Worm (Caenorhabditis elegans) whole organism, L4 larva: ENCODE measurements around the gene Y46G5A.38.

Source experiments
- D1046.2 ChIP-seq: fragments of 200-800 bp; sonication (Bioruptor generic); IDR thresholded peaks from 2 replicates; pipeline ENCODE4 v1.3.6; 2022; ENCODE audit warnings: missing genetic modification characterization, missing compliant biosample characterization
- F26F4.8 ChIP-seq: fragments of 200-800 bp; sonication (Bioruptor generic); conservative IDR thresholded peaks from 2 replicates; pipeline ENCODE4 v1.3.6; 2022; ENCODE audit warnings: missing genetic modification characterization, missing compliant biosample characterization
- F44E2.7 ChIP-seq: fragments of 200-800 bp; sonication (Bioruptor generic); IDR thresholded peaks from 2 replicates; pipeline ENCODE4 v2.1.2; 2022; ENCODE audit warnings: missing genetic modification characterization, missing compliant biosample characterization
- F49E8.2 ChIP-seq: sonication (generic microtip); optimal IDR thresholded peaks from 2 replicates; lab custom pipeline; 2016; ENCODE audit warnings: missing compliant biosample characterization, mild to moderate bottlenecking, missing genetic modification characterization, borderline replicate concordance
- T26A8.4 ChIP-seq: fragments of 200-800 bp; sonication (Bioruptor generic); IDR thresholded peaks from 2 replicates; pipeline ENCODE4 v1.3.6; 2022; ENCODE audit warnings: missing genetic modification characterization, missing compliant biosample characterization
- Y105C5A.15 ChIP-seq: fragments of 200-800 bp; sonication (Bioruptor generic); IDR thresholded peaks from 2 replicates; pipeline ENCODE4 v1.3.6; 2022; ENCODE audit warnings: missing genetic modification characterization, missing compliant biosample characterization
- Y48G9A.11 ChIP-seq: fragments of 200-800 bp; sonication (Bioruptor generic); IDR thresholded peaks from 2 replicates; pipeline ENCODE4 v1.3.6; 2022; ENCODE audit warnings: missing genetic modification reagents, missing genetic modification characterization, missing compliant biosample characterization
- Y75B8A.6 ChIP-seq: fragments of 200-800 bp; sonication (Bioruptor generic); IDR thresholded peaks from 2 replicates; pipeline ENCODE4 v1.3.6; 2022; ENCODE audit warnings: missing genetic modification reagents, missing genetic modification characterization, missing compliant biosample characterization
- aha-1 ChIP-seq: fragments of 150-350 bp; peaks from one replicate; lab custom pipeline; 2014; ENCODE audit warnings: missing biosample characterization, missing genetic modification characterization
- aly-2 ChIP-seq: sonication (generic microtip); optimal IDR thresholded peaks from 2 replicates; lab custom pipeline; 2018; ENCODE audit warnings: missing biosample characterization, missing genetic modification characterization
- ama-1 ChIP-seq: fragments of 150-350 bp; optimal IDR thresholded peaks from 2 replicates; lab custom pipeline; 2014; ENCODE audit warnings: inconsistent platforms, mixed read lengths
- ceh-20 ChIP-seq: fragments of 200-800 bp; sonication (Bioruptor generic); IDR thresholded peaks from 2 replicates; pipeline ENCODE4 v1.3.6; 2022; ENCODE audit warnings: missing genetic modification reagents, missing genetic modification characterization, missing compliant biosample characterization
- ctbp-1 ChIP-seq: fragments of 200-800 bp; sonication (Bioruptor generic); IDR thresholded peaks from 2 replicates; pipeline ENCODE4 v1.3.6; 2022; ENCODE audit warnings: missing genetic modification reagents, missing genetic modification characterization, missing compliant biosample characterization
- daf-19 ChIP-seq: fragments of 200-800 bp; sonication (Bioruptor generic); conservative IDR thresholded peaks from 2 replicates; pipeline ENCODE4 v1.3.6; 2022; ENCODE audit warnings: missing genetic modification characterization, missing compliant biosample characterization
- daf-8 ChIP-seq: fragments of 200-800 bp; sonication (Bioruptor generic); IDR thresholded peaks from 2 replicates; pipeline ENCODE4 v1.3.6; 2022; ENCODE audit warnings: missing genetic modification characterization, missing compliant biosample characterization
- dmd-6 ChIP-seq: fragments of 200-800 bp; sonication (Bioruptor generic); IDR thresholded peaks from 2 replicates; pipeline ENCODE4 v1.3.6; 2022; ENCODE audit warnings: missing genetic modification reagents, missing genetic modification characterization, missing compliant biosample characterization
- duxl-1 ChIP-seq: sonication (generic microtip); optimal IDR thresholded peaks from 2 replicates; lab custom pipeline; 2016; ENCODE audit warnings: mild to moderate bottlenecking, missing genetic modification characterization, moderate library complexity, missing compliant biosample characterization; ENCODE audit not compliant: poor library complexity
- egl-27 ChIP-seq: sonication (generic microtip); optimal IDR thresholded peaks from 3 replicates; lab custom pipeline; 2017; ENCODE audit warnings: missing biosample characterization, missing genetic modification reagents, missing genetic modification characterization
- egl-43 ChIP-seq: fragments of 200-800 bp; sonication (Bioruptor generic); IDR thresholded peaks from 2 replicates; pipeline ENCODE4 v1.3.6; 2022; ENCODE audit warnings: missing genetic modification reagents, missing genetic modification characterization, missing compliant biosample characterization
- gei-8 ChIP-seq: fragments of 200-800 bp; sonication (Bioruptor generic); optimal IDR thresholded peaks from 2 replicates; lab custom pipeline; 2018; ENCODE audit warnings: mild to moderate bottlenecking, missing genetic modification characterization, missing compliant biosample characterization
- hif-1 ChIP-seq, 2 experiments: sonication (generic microtip); optimal IDR thresholded peaks; 2 replicates each; lab custom pipeline; 2016 to 2017; ENCODE audit warnings: missing compliant biosample characterization in 2 of 2, missing genetic modification characterization in 2 of 2, missing genetic modification reagents in 2 of 2, missing genotype in 2 of 2, mild to moderate bottlenecking in 1 of 2
- hlh-11 ChIP-seq: fragments of 200-800 bp; sonication (Bioruptor generic); optimal IDR thresholded peaks from 2 replicates; lab custom pipeline; 2018; ENCODE audit warnings: mild to moderate bottlenecking, missing genetic modification characterization, missing compliant biosample characterization
- jun-1 ChIP-seq: fragments of 150-350 bp; optimal IDR thresholded peaks from 2 replicates; lab custom pipeline; 2014; ENCODE audit warnings: missing biosample characterization, missing genetic modification reagents, missing genetic modification characterization
- lim-7 ChIP-seq: fragments of 200-800 bp; sonication (Bioruptor generic); IDR thresholded peaks from 2 replicates; pipeline ENCODE4 v1.3.6; 2022; ENCODE audit warnings: missing genetic modification characterization, missing compliant biosample characterization
- lin-1 ChIP-seq: fragments of 200-800 bp; sonication (Bioruptor generic); IDR thresholded peaks from 2 replicates; pipeline ENCODE4 v1.3.6; 2022; ENCODE audit warnings: missing genetic modification reagents, missing genetic modification characterization, missing compliant biosample characterization
- lin-29 ChIP-seq: fragments of 200-800 bp; sonication (Bioruptor generic); IDR thresholded peaks from 2 replicates; pipeline ENCODE4 v1.3.6; 2022; ENCODE audit warnings: missing genetic modification reagents, missing genetic modification characterization, missing compliant biosample characterization
- lir-3 ChIP-seq: sonication (generic microtip); optimal IDR thresholded peaks from 2 replicates; lab custom pipeline; 2016; ENCODE audit warnings: mild to moderate bottlenecking, missing genetic modification characterization, missing compliant biosample characterization
- lsy-2 ChIP-seq, 2 experiments: fragments of 150-350 bp in 1 of 2; sonication (generic microtip) in 1 of 2; optimal IDR thresholded peaks; 2 replicates each; lab custom pipeline; 2014 to 2017; ENCODE audit warnings: missing biosample characterization in 2 of 2, missing genetic modification characterization in 2 of 2
- madf-5 ChIP-seq, 2 experiments: fragments of 200-800 bp; sonication (Bioruptor generic); IDR thresholded peaks; 2 replicates each; pipeline ENCODE4 v1.3.6; 2022; ENCODE audit warnings: missing compliant biosample characterization in 2 of 2, missing genetic modification characterization in 2 of 2
- madf-9 ChIP-seq: fragments of 200-800 bp; sonication (Bioruptor generic); conservative IDR thresholded peaks from 2 replicates; pipeline ENCODE4 v1.3.6; 2022; ENCODE audit warnings: missing genetic modification reagents, missing genetic modification characterization, missing compliant biosample characterization
- mdl-1 ChIP-seq, 2 experiments: fragments of 150-350 bp in 1 of 2; sonication (generic microtip) in 1 of 2; optimal IDR thresholded peaks; 2 replicates each; lab custom pipeline; 2014 to 2017; ENCODE audit warnings: missing biosample characterization in 2 of 2, missing genetic modification characterization in 2 of 2
- mep-1 ChIP-seq: fragments of 150-350 bp; sonication (generic microtip); optimal IDR thresholded peaks from 3 replicates; lab custom pipeline; 2014; ENCODE audit warnings: missing biosample characterization, missing genetic modification characterization
- mes-2 ChIP-seq: sonication (generic microtip); optimal IDR thresholded peaks from 2 replicates; lab custom pipeline; 2016; ENCODE audit warnings: missing genotype, mild to moderate bottlenecking, missing genetic modification characterization, missing compliant biosample characterization; ENCODE audit not compliant: poor library complexity, severe bottlenecking
- mxl-3 ChIP-seq: fragments of 200-800 bp; sonication (Bioruptor generic); optimal IDR thresholded peaks from 2 replicates; lab custom pipeline; 2018; ENCODE audit warnings: mild to moderate bottlenecking, missing genetic modification characterization, missing compliant biosample characterization
- nhr-237 ChIP-seq: sonication (generic microtip); optimal IDR thresholded peaks from 2 replicates; lab custom pipeline; 2017; ENCODE audit warnings: missing biosample characterization, missing genetic modification characterization
- nhr-41 ChIP-seq: fragments of 200-800 bp; sonication (Bioruptor generic); IDR thresholded peaks from 2 replicates; pipeline ENCODE4 v1.3.6; 2022; ENCODE audit warnings: missing genetic modification reagents, missing genetic modification characterization, missing compliant biosample characterization
- nhr-6 ChIP-seq: fragments of 150-350 bp; optimal IDR thresholded peaks from 2 replicates; lab custom pipeline; 2014; ENCODE audit warnings: missing biosample characterization, missing genetic modification characterization
- php-3 ChIP-seq: fragments of 200-800 bp; sonication (Bioruptor generic); IDR thresholded peaks from 2 replicates; pipeline ENCODE4 v1.3.6; 2022; ENCODE audit warnings: missing genetic modification reagents, missing genetic modification characterization, missing compliant biosample characterization
- pqm-1 ChIP-seq: sonication (generic microtip); optimal IDR thresholded peaks from 2 replicates; lab custom pipeline; 2017; ENCODE audit warnings: missing biosample characterization, missing genetic modification characterization
- saeg-2 ChIP-seq: fragments of 200-800 bp; sonication (Bioruptor generic); IDR thresholded peaks from 2 replicates; pipeline ENCODE4 v1.3.6; 2022; ENCODE audit warnings: missing genetic modification reagents, missing genetic modification characterization, missing compliant biosample characterization
- sdz-12 ChIP-seq: fragments of 200-800 bp; sonication (Bioruptor generic); optimal IDR thresholded peaks from 2 replicates; lab custom pipeline; 2018; ENCODE audit warnings: mild to moderate bottlenecking, missing genetic modification characterization, missing compliant biosample characterization
- set-16 ChIP-seq: fragments of 200-800 bp; sonication (Bioruptor generic); IDR thresholded peaks from 2 replicates; pipeline ENCODE4 v1.3.6; 2022; ENCODE audit warnings: missing genetic modification reagents, missing genetic modification characterization, missing compliant biosample characterization
- skn-1 ChIP-seq: fragments of 150-350 bp; optimal IDR thresholded peaks from 2 replicates; lab custom pipeline; 2014; ENCODE audit warnings: missing biosample characterization, missing genetic modification characterization
- snpc-1.2 ChIP-seq: fragments of 200-800 bp; sonication (Bioruptor generic); IDR thresholded peaks from 2 replicates; pipeline ENCODE4 v1.3.6; 2022; ENCODE audit warnings: missing genetic modification reagents, missing genetic modification characterization, missing compliant biosample characterization
- spr-1 ChIP-seq: sonication (generic microtip); optimal IDR thresholded peaks from 2 replicates; lab custom pipeline; 2016; ENCODE audit warnings: mild to moderate bottlenecking, missing genetic modification characterization, missing compliant biosample characterization
- spr-3 ChIP-seq: fragments of 200-800 bp; sonication (Bioruptor generic); optimal IDR thresholded peaks from 2 replicates; lab custom pipeline; 2018; ENCODE audit warnings: mild to moderate bottlenecking, missing genetic modification characterization, missing compliant biosample characterization
- zag-1 ChIP-seq: fragments of 150-350 bp; optimal IDR thresholded peaks from 2 replicates; lab custom pipeline; 2014; ENCODE audit warnings: missing biosample characterization, missing genetic modification characterization
- zip-11 ChIP-seq: fragments of 200-800 bp; sonication (Bioruptor generic); IDR thresholded peaks from 2 replicates; pipeline ENCODE4 v1.3.6; 2022; ENCODE audit warnings: missing genetic modification characterization, missing compliant biosample characterization
- ztf-11 ChIP-seq: fragments of 150-350 bp; optimal IDR thresholded peaks from 2 replicates; lab custom pipeline; 2014; ENCODE audit warnings: missing biosample characterization, missing genetic modification characterization

Y46G5A.38 gene

DNA sequence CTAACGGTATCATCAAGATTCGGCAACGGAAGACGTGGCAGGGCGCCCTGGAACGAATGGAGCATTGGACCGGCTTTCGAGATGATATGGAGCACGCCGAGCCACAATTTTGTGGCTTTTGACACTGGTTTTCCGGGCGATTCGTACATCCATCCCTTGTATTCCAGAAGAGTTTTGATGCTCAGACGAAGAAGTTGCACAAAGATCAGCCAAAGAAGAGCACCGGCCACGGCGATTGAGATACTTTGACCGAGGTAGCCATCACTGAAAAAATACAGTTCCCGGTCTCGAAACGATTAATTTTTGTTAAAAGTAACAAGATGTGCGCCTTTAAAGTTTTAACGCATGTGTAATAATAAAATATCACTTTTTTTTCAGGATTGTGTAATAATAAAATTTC, 31.7 kb upstream of the Y46G5A.38 start (continued):
- TF ChIP-seq zip-11 (no peak), saeg-2 (0 out of 2 replicates have a peak, but pooled peaks have one; percentile 31), ama-1 (lab: Kevin White, UChicago) (no peak), lir-3 (tag; lab: Kevin White, UChicago) (no peak), sdz-12 (GFP tag; lab: Kevin White, UChicago) (peak; percentile 77), lin-1 (GFP tag; lab: Robert Waterston, UW) (no peak), F26F4.8 (GFP tag; lab: Robert Waterston, UW) (0 out of 2 replicates have a peak, but pooled peaks have one; percentile 23), daf-19 (GFP tag; lab: Robert Waterston, UW) (no peak), skn-1 (tag; lab: Kevin White, UChicago) (no peak), Y75B8A.6 (GFP tag; lab: Robert Waterston, UW) (peak; percentile 58; the same call in 1 of the 2 replicates), lin-29 (GFP tag; lab: Robert Waterston, UW) (0 out of 2 replicates have a peak, but pooled peaks have one; percentile 35), hif-1 (tag; optimal IDR thresholded peaks at IDR 0.05; lab: Kevin White, UChicago) (no peak), madf-5 (GFP tag; IDR thresholded peaks at IDR 0.05; lab: Robert Waterston, UW) (0 out of 4 replicates have a peak, but pooled peaks have one; percentile 20 to 60), D1046.2 (peak; percentile 49; the same call in 1 of the 2 replicates), lim-7 (peak; percentile 66), mes-2 (tag; lab: Kevin White, UChicago) (no peak), ctbp-1 (GFP tag; lab: Robert Waterston, UW) (no peak), F44E2.7 (GFP tag; lab: Robert Waterston, UW) (no peak), lsy-2 (tag; optimal IDR thresholded peaks at IDR 0.05; lab: Kevin White, UChicago) (no peak), jun-1 (tag; lab: Kevin White, UChicago) (no peak), mep-1 (tag; lab: Kevin White, UChicago) (peak; percentile 29), gei-8 (GFP tag; lab: Kevin White, UChicago) (no peak)

DNA sequence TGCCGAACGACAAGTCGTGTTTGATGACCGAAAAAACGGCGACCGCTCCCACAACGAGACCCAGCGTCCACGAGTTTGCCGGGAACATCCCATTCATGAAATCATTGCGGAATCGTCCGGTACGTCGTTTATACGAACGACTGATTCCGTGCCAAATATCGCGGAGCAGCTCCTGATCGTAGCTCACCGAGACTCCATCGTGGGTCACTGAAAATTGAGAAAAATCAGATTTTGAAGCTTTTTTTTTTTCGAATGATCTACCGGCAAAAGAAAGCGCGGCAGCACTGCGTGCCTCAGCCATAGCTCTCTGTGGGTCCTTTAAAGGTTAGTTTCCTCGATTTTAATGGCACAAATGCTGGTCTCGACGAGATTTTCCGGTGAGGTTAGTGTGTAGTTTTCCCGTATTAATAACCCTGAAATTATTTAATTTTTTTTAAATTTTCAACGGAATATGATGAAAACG, 30.8 kb upstream of the Y46G5A.38 start, which contains the start of gene cpt-1:
TSS of gene cpt-1 (minus strand) at position 413 of the 463 bp plus-strand sequence.
- TF ChIP-seq pqm-1 (tag; lab: Kevin White, UChicago) = no peak
- TF ChIP-seq spr-1 (tag; lab: Kevin White, UChicago) = no peak
- TF ChIP-seq egl-43 (GFP tag; lab: Robert Waterston, UW) = peak; percentile 58; the same call in 1 of the 2 replicates
- no peak for TF ChIP-seq egl-27
- no peak for TF ChIP-seq madf-9 (GFP tag; lab: Robert Waterston, UW)
- no peak for TF ChIP-seq mep-1 (tag; lab: Kevin White, UChicago)
- TF ChIP-seq T26A8.4 (GFP tag; lab: Robert Waterston, UW) = peak; percentile 73
- TF ChIP-seq lin-29 (GFP tag; lab: Robert Waterston, UW) = no peak
- no peak for TF ChIP-seq ama-1 (lab: Kevin White, UChicago)
- no peak for TF ChIP-seq aly-2 (tag; lab: Kevin White, UChicago)
- TF ChIP-seq nhr-237 (tag; lab: Kevin White, UChicago) = no peak
- TF ChIP-seq daf-8 (GFP tag; lab: Robert Waterston, UW) = no peak
- no peak for TF ChIP-seq zag-1
- no peak for TF ChIP-seq spr-3
- TF ChIP-seq set-16 = peak; percentile 22; the same call in 1 of the 2 replicates
- no peak for TF ChIP-seq ztf-11 (tag; lab: Kevin White, UChicago)
- no peak for TF ChIP-seq duxl-1 (tag; lab: Kevin White, UChicago)
- peak; percentile 3 for TF ChIP-seq mxl-3 (GFP tag; lab: Kevin White, UChicago)
- no peak for TF ChIP-seq zip-11
- TF ChIP-seq D1046.2 = no peak
- TF ChIP-seq Y105C5A.15 (GFP tag; lab: Robert Waterston, UW) = no peak
- no peak for TF ChIP-seq F44E2.7 (GFP tag; lab: Robert Waterston, UW)
- peak; percentile 1 for TF ChIP-seq hlh-11 (tag; lab: Kevin White, UChicago)
- TF ChIP-seq aha-1 = peak; percentile 93
- TF ChIP-seq mdl-1 (tag; optimal IDR thresholded peaks at IDR 0.05; lab: Kevin White, UChicago) = no peak
- no peak for TF ChIP-seq snpc-1.2 (GFP tag; lab: Robert Waterston, UW)
- no peak for TF ChIP-seq F49E8.2 (tag; lab: Kevin White, UChicago)
- TF ChIP-seq hif-1 (tag; optimal IDR thresholded peaks at IDR 0.05; lab: Kevin White, UChicago) = no peak
- no peak for TF ChIP-seq nhr-6 (tag; lab: Kevin White, UChicago)
- TF ChIP-seq dmd-6 (GFP tag; lab: Robert Waterston, UW) = no peak
- no peak for TF ChIP-seq php-3
- TF ChIP-seq lim-7 = no peak
- TF ChIP-seq nhr-41 (GFP tag; lab: Robert Waterston, UW) = no peak
- TF ChIP-seq Y48G9A.11 (GFP tag; lab: Robert Waterston, UW) = no peak
- TF ChIP-seq ceh-20 (GFP tag; lab: Robert Waterston, UW) = no peak
